Worm (Caenorhabditis elegans) whole organism, L1 larva: ENCODE measurements around the gene zyg-9.

Source experiments
- C04F5.9 ChIP-seq: sonication (generic microtip); optimal IDR thresholded peaks from 2 replicates; lab custom pipeline; 2016; ENCODE audit warnings: missing genetic modification characterization, missing compliant biosample characterization
- F16B12.6 ChIP-seq: fragments of 150-350 bp; optimal IDR thresholded peaks from 2 replicates; lab custom pipeline; 2014; ENCODE audit warnings: missing biosample characterization, missing genetic modification characterization
- Y116A8C.19 ChIP-seq: sonication (generic microtip); optimal IDR thresholded peaks from 2 replicates; lab custom pipeline; 2016; ENCODE audit warnings: missing compliant biosample characterization, missing genetic modification characterization, borderline replicate concordance
- alr-1 ChIP-seq: fragments of 200-800 bp; sonication (Bioruptor generic); optimal IDR thresholded peaks from 2 replicates; lab custom pipeline; 2018; ENCODE audit warnings: borderline replicate concordance, mild to moderate bottlenecking, missing genetic modification characterization, missing compliant biosample characterization
- aly-2 ChIP-seq: fragments of 150-350 bp; optimal IDR thresholded peaks from 2 replicates; lab custom pipeline; 2014; ENCODE audit warnings: missing biosample characterization, missing genetic modification characterization
- blmp-1 ChIP-seq: fragments of 150-350 bp; optimal IDR thresholded peaks from 2 replicates; lab custom pipeline; 2014; ENCODE audit warnings: missing biosample characterization, missing genetic modification characterization
- ceh-8 ChIP-seq: fragments of 200-800 bp; sonication (Bioruptor generic); optimal IDR thresholded peaks from 2 replicates; lab custom pipeline; 2018; ENCODE audit warnings: mild to moderate bottlenecking, missing genetic modification characterization, moderate library complexity, missing compliant biosample characterization
- ceh-82 ChIP-seq, 3 experiments: fragments of 150-350 bp in 1 of 3; sonication (generic microtip) in 2 of 3; optimal IDR thresholded peaks; 2 replicates each; lab custom pipeline; 2014 to 2017; ENCODE audit warnings: missing biosample characterization in 3 of 3, missing genetic modification characterization in 3 of 3
- efl-1 ChIP-seq, 4 experiments: fragments of 150-350 bp; optimal IDR thresholded peaks in 3 of 4; peaks in 1 of 4; 1 replicate in 1 of 4; 2 replicates in 3 of 4; lab custom pipeline; 2014; ENCODE audit warnings: missing biosample characterization in 2 of 4, missing genetic modification characterization in 2 of 4, missing genetic modification reagents in 2 of 4
- efl-3 ChIP-seq: fragments of 200-800 bp; sonication (Bioruptor generic); optimal IDR thresholded peaks from 2 replicates; lab custom pipeline; 2018; ENCODE audit warnings: mild to moderate bottlenecking, missing genetic modification characterization, missing compliant biosample characterization
- elt-2 ChIP-seq: sonication (generic microtip); optimal IDR thresholded peaks from 2 replicates; lab custom pipeline; 2016; ENCODE audit warnings: missing genetic modification characterization, mild to moderate bottlenecking, inconsistent platforms, missing compliant biosample characterization, missing genetic modification reagents
- ets-5 ChIP-seq: fragments of 200-800 bp; sonication (Bioruptor generic); IDR thresholded peaks from 2 replicates; pipeline ENCODE4 v1.3.6; 2022; ENCODE audit warnings: missing genetic modification characterization, missing compliant biosample characterization
- fkh-10 ChIP-seq: sonication (generic microtip); optimal IDR thresholded peaks from 2 replicates; lab custom pipeline; 2017; ENCODE audit warnings: missing biosample characterization, missing genetic modification reagents, missing genetic modification characterization
- grh-1 ChIP-seq: fragments of 200-800 bp; sonication (Bioruptor generic); IDR thresholded peaks from 2 replicates; pipeline ENCODE4 v1.3.6; 2022; ENCODE audit warnings: missing genetic modification reagents, missing genetic modification characterization, missing compliant biosample characterization
- hpl-2 ChIP-seq: fragments of 150-350 bp; optimal IDR thresholded peaks from 2 replicates; lab custom pipeline; 2014; ENCODE audit warnings: missing biosample characterization, missing genetic modification reagents, missing genetic modification characterization
- jun-1 ChIP-seq: fragments of 150-350 bp; optimal IDR thresholded peaks from 2 replicates; lab custom pipeline; 2014; ENCODE audit warnings: missing biosample characterization, missing genetic modification reagents, missing genetic modification characterization
- lin-14 ChIP-seq: fragments of 200-800 bp; sonication (Bioruptor generic); optimal IDR thresholded peaks from 2 replicates; lab custom pipeline; 2018; ENCODE audit warnings: mild to moderate bottlenecking, missing genetic modification characterization, moderate library complexity, missing compliant biosample characterization
- lin-15B ChIP-seq: fragments of 150-350 bp; sonication (generic microtip); optimal IDR thresholded peaks from 3 replicates; lab custom pipeline; 2014; ENCODE audit warnings: missing biosample characterization, missing genetic modification characterization
- lin-35 ChIP-seq, 2 experiments: fragments of 150-350 bp; optimal IDR thresholded peaks; 2 replicates each; lab custom pipeline; 2014; ENCODE audit warnings: missing biosample characterization in 2 of 2, missing genetic modification characterization in 2 of 2, missing genetic modification reagents in 2 of 2
- lin-39 ChIP-seq: fragments of 150-350 bp; optimal IDR thresholded peaks from 2 replicates; lab custom pipeline; 2014; ENCODE audit warnings: missing biosample characterization, missing genetic modification reagents, missing genetic modification characterization
- lsy-2 ChIP-seq, 2 experiments: fragments of 150-350 bp; optimal IDR thresholded peaks; 2 replicates each; lab custom pipeline; 2014; ENCODE audit warnings: missing biosample characterization in 2 of 2, missing genetic modification characterization in 2 of 2
- mdl-1 ChIP-seq, 2 experiments: fragments of 150-350 bp; optimal IDR thresholded peaks; 2 replicates each; lab custom pipeline; 2014 to 2017; ENCODE audit warnings: missing biosample characterization in 2 of 2, missing genetic modification characterization in 2 of 2, inconsistent platforms in 1 of 2
- mef-2 ChIP-seq: fragments of 150-350 bp; optimal IDR thresholded peaks from 2 replicates; lab custom pipeline; 2014; ENCODE audit warnings: missing biosample characterization, missing genetic modification characterization
- mep-1 ChIP-seq: fragments of 150-350 bp; optimal IDR thresholded peaks from 2 replicates; lab custom pipeline; 2014; ENCODE audit warnings: missing biosample characterization, missing genetic modification characterization
- nhr-237 ChIP-seq: fragments of 150-350 bp; optimal IDR thresholded peaks from 2 replicates; lab custom pipeline; 2014; ENCODE audit warnings: missing biosample characterization, missing genetic modification characterization
- nhr-28 ChIP-seq: fragments of 150-350 bp; optimal IDR thresholded peaks from 2 replicates; lab custom pipeline; 2014; ENCODE audit warnings: missing biosample characterization, missing genetic modification characterization
- nhr-47 ChIP-seq: sonication (generic microtip); optimal IDR thresholded peaks from 2 replicates; lab custom pipeline; 2016; ENCODE audit warnings: mild to moderate bottlenecking, missing genetic modification characterization, moderate library complexity, missing compliant biosample characterization
- nhr-71 ChIP-seq: sonication (generic microtip); optimal IDR thresholded peaks from 2 replicates; lab custom pipeline; 2016; ENCODE audit warnings: mild to moderate bottlenecking, missing genetic modification characterization, moderate library complexity, missing compliant biosample characterization
- nhr-76 ChIP-seq: sonication (generic microtip); optimal IDR thresholded peaks from 2 replicates; lab custom pipeline; 2017; ENCODE audit warnings: missing biosample characterization, missing genetic modification characterization
- nhr-85 ChIP-seq: sonication (generic microtip); peaks from one replicate; lab custom pipeline; 2016; ENCODE audit warnings: missing genetic modification characterization, inconsistent platforms, missing compliant biosample characterization
- nhr-90 ChIP-seq: sonication (generic microtip); optimal IDR thresholded peaks from 2 replicates; lab custom pipeline; 2016; ENCODE audit warnings: mild to moderate bottlenecking, missing genetic modification characterization, missing compliant biosample characterization; ENCODE audit not compliant: poor library complexity
- pqm-1 ChIP-seq: sonication (generic microtip); optimal IDR thresholded peaks from 3 replicates; lab custom pipeline; 2017; ENCODE audit warnings: missing biosample characterization, missing genetic modification characterization
- rnt-1 ChIP-seq: sonication (generic microtip); optimal IDR thresholded peaks from 2 replicates; lab custom pipeline; 2016; ENCODE audit warnings: mild to moderate bottlenecking, missing genetic modification characterization, moderate library complexity, missing compliant biosample characterization
- skn-1 ChIP-seq: fragments of 150-350 bp; optimal IDR thresholded peaks from 2 replicates; lab custom pipeline; 2014; ENCODE audit warnings: missing biosample characterization, missing genetic modification characterization
- snpc-4 ChIP-seq: fragments of 150-350 bp; optimal IDR thresholded peaks from 2 replicates; lab custom pipeline; 2014; ENCODE audit warnings: missing biosample characterization, missing genetic modification characterization
- sox-4 ChIP-seq: sonication (generic microtip); optimal IDR thresholded peaks from 2 replicates; lab custom pipeline; 2016; ENCODE audit warnings: missing genetic modification characterization, missing compliant biosample characterization
- sup-37 ChIP-seq: fragments of 200-800 bp; sonication (Bioruptor generic); optimal IDR thresholded peaks from 2 replicates; lab custom pipeline; 2018; ENCODE audit warnings: mild to moderate bottlenecking, missing genetic modification characterization, missing compliant biosample characterization
- swsn-7 ChIP-seq: sonication (generic microtip); optimal IDR thresholded peaks from 2 replicates; lab custom pipeline; 2016; ENCODE audit warnings: missing genetic modification characterization, missing compliant biosample characterization
- tlp-1 ChIP-seq: fragments of 150-350 bp; optimal IDR thresholded peaks from 2 replicates; lab custom pipeline; 2014; ENCODE audit warnings: missing biosample characterization, missing genetic modification characterization
- unc-30 ChIP-seq: sonication (generic microtip); optimal IDR thresholded peaks from 2 replicates; lab custom pipeline; 2017; ENCODE audit warnings: missing biosample characterization, missing genetic modification characterization
- unc-62 ChIP-seq: fragments of 150-350 bp; optimal IDR thresholded peaks from 2 replicates; lab custom pipeline; 2014; ENCODE audit warnings: missing biosample characterization, missing genetic modification reagents, missing genetic modification characterization
- unc-98 ChIP-seq: fragments of 200-800 bp; sonication (Bioruptor generic); IDR thresholded peaks from 2 replicates; pipeline ENCODE4 v1.3.6; 2022; ENCODE audit warnings: missing genetic modification characterization, missing compliant biosample characterization
- vab-15 ChIP-seq: sonication (generic microtip); optimal IDR thresholded peaks from 2 replicates; lab custom pipeline; 2017; ENCODE audit warnings: missing genotype, mild to moderate bottlenecking, missing genetic modification characterization, missing compliant biosample characterization
- zip-4 ChIP-seq: fragments of 200-800 bp; sonication (Bioruptor generic); optimal IDR thresholded peaks from 2 replicates; lab custom pipeline; 2018; ENCODE audit warnings: mild to moderate bottlenecking, missing genetic modification characterization, moderate library complexity, missing compliant biosample characterization
- ztf-11 ChIP-seq, 2 experiments: sonication (generic microtip); optimal IDR thresholded peaks; 2 replicates each; lab custom pipeline; 2016 to 2017; ENCODE audit warnings: missing genetic modification characterization in 2 of 2, missing biosample characterization in 1 of 2, missing compliant biosample characterization in 1 of 2

The zyg-9 gene

ce11 chrII:8457438-8457837 lies at the start of gene zyg-9:
Gene zyg-9 (plus strand): TSS chrII:8457818.
- TF ChIP-seq mdl-1 (tag; optimal IDR thresholded peaks at IDR 0.05; lab: Kevin White, UChicago) (peak in 1 of 2 experiments; percentile 25), nhr-47 (tag; lab: Kevin White, UChicago) (peak; percentile 2), lsy-2 (tag; optimal IDR thresholded peaks at IDR 0.05; lab: Kevin White, UChicago) (peak in 1 of 2 experiments; percentile 33), C04F5.9 (tag; lab: Kevin White, UChicago) (no peak), vab-15 (tag; lab: Kevin White, UChicago) (no peak), nhr-71 (tag; lab: Kevin White, UChicago) (peak; percentile 14), lin-35 (GFP tag; optimal IDR thresholded peaks at IDR 0.05; lab: Kevin White, UChicago) (no peak), elt-2 (tag; lab: Kevin White, UChicago) (no peak), swsn-7 (tag; lab: Kevin White, UChicago) (no peak), jun-1 (no peak), lin-15B (tag; lab: Kevin White, UChicago) (no peak), nhr-90 (tag; lab: Kevin White, UChicago) (no peak), unc-30 (tag; lab: Kevin White, UChicago) (no peak), skn-1 (peak; percentile 50), grh-1 (GFP tag; lab: Robert Waterston, UW) (no peak), nhr-28 (tag; lab: Kevin White, UChicago) (no peak), F16B12.6 (tag; lab: Kevin White, UChicago) (peak; percentile 48), rnt-1 (tag; lab: Kevin White, UChicago) (no peak), nhr-76 (tag; lab: Kevin White, UChicago) (no peak), pqm-1 (no peak), zip-4 (GFP tag; lab: Kevin White, UChicago) (peak; percentile 70), blmp-1 (tag; lab: Kevin White, UChicago) (peak; percentile 1), lin-14 (GFP tag; lab: Kevin White, UChicago) (peak; percentile 55), efl-3 (GFP tag; lab: Kevin White, UChicago) (no peak), alr-1 (tag; lab: Kevin White, UChicago) (no peak), sup-37 (GFP tag; lab: Kevin White, UChicago) (no peak), efl-1 (optimal IDR thresholded peaks at IDR 0.05; lab: Kevin White, UChicago) (no peak), efl-1 (GFP tag; optimal IDR thresholded peaks at IDR 0.05 in 1 of 2; lab: Kevin White, UChicago) (peak; percentile 19 to 57), mef-2 (tag; lab: Kevin White, UChicago) (no peak), lin-39 (tag; lab: Kevin White, UChicago) (no peak), mep-1 (tag; lab: Kevin White, UChicago) (no peak), sox-4 (tag; lab: Kevin White, UChicago) (no peak), fkh-10 (GFP tag; lab: Kevin White, UChicago) (no peak), Y116A8C.19 (tag; lab: Kevin White, UChicago) (no peak), ets-5 (GFP tag; lab: Robert Waterston, UW) (no peak), ceh-8 (GFP tag; lab: Kevin White, UChicago) (no peak), ztf-11 (tag; optimal IDR thresholded peaks at IDR 0.05; lab: Kevin White, UChicago) (no peak), unc-62 (GFP tag; lab: Kevin White, UChicago) (no peak), nhr-85 (tag; lab: Kevin White, UChicago) (peak; percentile 48), snpc-4 (no peak), hpl-2 (GFP tag; lab: Kevin White, UChicago) (no peak), ceh-82 (tag; optimal IDR thresholded peaks at IDR 0.05; lab: Kevin White, UChicago) (peak in 1 of 3 experiments; percentile 32), tlp-1 (tag; lab: Kevin White, UChicago) (no peak), unc-98 (GFP tag; lab: Robert Waterston, UW) (no peak), nhr-237 (tag; lab: Kevin White, UChicago) (no peak), aly-2 (tag; lab: Kevin White, UChicago) (no peak)
